Worm (Caenorhabditis elegans): ENCODE measurements around the gene F52F10.2.

ce11 chrV:1574599-1574998 is 26.7 kb downstream of the F52F10.2 start:
- TF ChIP-seq elt-3 (tag; optimal IDR thresholded peaks at IDR 0.05) (no peak), lin-15B (tag; optimal IDR thresholded peaks at IDR 0.05) (no peak), ceh-82 (tag; optimal IDR thresholded peaks at IDR 0.05) (no peak), ztf-4 (tag; optimal IDR thresholded peaks at IDR 0.05) (no peak), ama-1 (optimal IDR thresholded peaks at IDR 0.05) (no peak), ceh-16 (tag; optimal IDR thresholded peaks at IDR 0.05) (no peak), ztf-11 (tag; optimal IDR thresholded peaks at IDR 0.05) (no peak)
